Fruit fly (Drosophila melanogaster): ENCODE measurements around the gene CG43163.

dm6 chr3L:8529701-8530100 lies 22.8 kb upstream of the CG43163 start:
- TF ChIP-seq Myc (optimal IDR thresholded peaks at IDR 0.05) (no peak), OdsH (GFP tag; optimal IDR thresholded peaks at IDR 0.05) (no peak), CG9705 (GFP tag; optimal IDR thresholded peaks at IDR 0.05) (no peak)

Data from whole organism, wandering third instar larva.